Worm (Caenorhabditis elegans) whole organism, L4 larva: Measurements from ENCODE around the gene K04G7.1.
A peak's percentile ranks its signal among the peaks of the same experiment; 100 is the strongest.

Experiments used
- D1046.2 ChIP-seq: fragments of 200-800 bp; sonication (Bioruptor generic); IDR thresholded peaks from 2 replicates; pipeline ENCODE4 v1.3.6; 2022; ENCODE audit warnings: missing genetic modification characterization, missing compliant biosample characterization
- F10B5.3 ChIP-seq: sonication (generic microtip); optimal IDR thresholded peaks from 2 replicates; lab custom pipeline; 2016; ENCODE audit warnings: mild to moderate bottlenecking, missing genetic modification characterization, missing compliant biosample characterization
- F26F4.8 ChIP-seq: fragments of 200-800 bp; sonication (Bioruptor generic); conservative IDR thresholded peaks from 2 replicates; pipeline ENCODE4 v1.3.6; 2022; ENCODE audit warnings: missing genetic modification characterization, missing compliant biosample characterization
- F37D6.2 ChIP-seq: sonication (generic microtip); optimal IDR thresholded peaks from 2 replicates; lab custom pipeline; 2016; ENCODE audit warnings: mild to moderate bottlenecking, missing genetic modification characterization, missing compliant biosample characterization
- F49E8.2 ChIP-seq: sonication (generic microtip); optimal IDR thresholded peaks from 2 replicates; lab custom pipeline; 2016; ENCODE audit warnings: missing compliant biosample characterization, mild to moderate bottlenecking, missing genetic modification characterization, borderline replicate concordance
- R02D3.7 ChIP-seq: fragments of 150-350 bp; sonication (generic microtip); optimal IDR thresholded peaks from 3 replicates; lab custom pipeline; 2014; ENCODE audit warnings: missing biosample characterization, missing genetic modification characterization
- T20F7.1 ChIP-seq: fragments of 200-800 bp; sonication (Bioruptor generic); optimal IDR thresholded peaks from 2 replicates; lab custom pipeline; 2018; ENCODE audit warnings: mild to moderate bottlenecking, missing genetic modification characterization, missing compliant biosample characterization
- T26A8.4 ChIP-seq: fragments of 200-800 bp; sonication (Bioruptor generic); IDR thresholded peaks from 2 replicates; pipeline ENCODE4 v1.3.6; 2022; ENCODE audit warnings: missing genetic modification characterization, missing compliant biosample characterization
- Y105C5A.15 ChIP-seq: fragments of 200-800 bp; sonication (Bioruptor generic); IDR thresholded peaks from 2 replicates; pipeline ENCODE4 v1.3.6; 2022; ENCODE audit warnings: missing genetic modification characterization, missing compliant biosample characterization
- ZK546.5 ChIP-seq, 2 experiments: sonication (generic microtip); optimal IDR thresholded peaks; 2 replicates each; lab custom pipeline; 2017; ENCODE audit warnings: missing biosample characterization in 2 of 2, missing genetic modification characterization in 2 of 2
- aly-2 ChIP-seq: sonication (generic microtip); optimal IDR thresholded peaks from 2 replicates; lab custom pipeline; 2018; ENCODE audit warnings: missing biosample characterization, missing genetic modification characterization
- cey-2 ChIP-seq: sonication (generic microtip); optimal IDR thresholded peaks from 3 replicates; lab custom pipeline; 2017; ENCODE audit warnings: missing genetic modification characterization, mild to moderate bottlenecking, missing compliant biosample characterization, antibody characterized with exemption, borderline replicate concordance; ENCODE audit not compliant: insufficient read depth
- daf-12 ChIP-seq: fragments of 150-350 bp; optimal IDR thresholded peaks from 2 replicates; lab custom pipeline; 2014; ENCODE audit warnings: missing biosample characterization, missing genetic modification reagents, missing genetic modification characterization
- daf-16 ChIP-seq, 3 experiments: sonication (generic microtip); optimal IDR thresholded peaks; 2 replicates each; lab custom pipeline; 2016 to 2017; ENCODE audit warnings: missing genetic modification characterization in 3 of 3, missing genetic modification reagents in 3 of 3, mild to moderate bottlenecking in 2 of 3, missing compliant biosample characterization in 2 of 3, missing biosample characterization in 1 of 3, moderate library complexity in 1 of 3
- daf-19 ChIP-seq: fragments of 200-800 bp; sonication (Bioruptor generic); conservative IDR thresholded peaks from 2 replicates; pipeline ENCODE4 v1.3.6; 2022; ENCODE audit warnings: missing genetic modification characterization, missing compliant biosample characterization
- dmd-6 ChIP-seq: fragments of 200-800 bp; sonication (Bioruptor generic); IDR thresholded peaks from 2 replicates; pipeline ENCODE4 v1.3.6; 2022; ENCODE audit warnings: missing genetic modification reagents, missing genetic modification characterization, missing compliant biosample characterization
- dmd-8 ChIP-seq: fragments of 200-800 bp; sonication (Bioruptor generic); IDR thresholded peaks from 2 replicates; pipeline ENCODE4 v1.3.6; 2022; ENCODE audit warnings: missing genetic modification characterization, missing compliant biosample characterization
- dpl-1 ChIP-seq: fragments of 150-350 bp; optimal IDR thresholded peaks from 2 replicates; lab custom pipeline; 2014; ENCODE audit warnings: missing biosample characterization, missing genetic modification reagents, missing genetic modification characterization
- duxl-1 ChIP-seq: sonication (generic microtip); optimal IDR thresholded peaks from 2 replicates; lab custom pipeline; 2016; ENCODE audit warnings: mild to moderate bottlenecking, missing genetic modification characterization, moderate library complexity, missing compliant biosample characterization; ENCODE audit not compliant: poor library complexity
- egl-27 ChIP-seq: sonication (generic microtip); optimal IDR thresholded peaks from 3 replicates; lab custom pipeline; 2017; ENCODE audit warnings: missing biosample characterization, missing genetic modification reagents, missing genetic modification characterization
- egl-43 ChIP-seq: fragments of 200-800 bp; sonication (Bioruptor generic); IDR thresholded peaks from 2 replicates; pipeline ENCODE4 v1.3.6; 2022; ENCODE audit warnings: missing genetic modification reagents, missing genetic modification characterization, missing compliant biosample characterization
- fkh-10 ChIP-seq: fragments of 150-350 bp; optimal IDR thresholded peaks from 2 replicates; lab custom pipeline; 2014; ENCODE audit warnings: missing biosample characterization, missing genetic modification reagents, missing genetic modification characterization
- gei-8 ChIP-seq: fragments of 200-800 bp; sonication (Bioruptor generic); optimal IDR thresholded peaks from 2 replicates; lab custom pipeline; 2018; ENCODE audit warnings: mild to moderate bottlenecking, missing genetic modification characterization, missing compliant biosample characterization
- hlh-11 ChIP-seq: fragments of 200-800 bp; sonication (Bioruptor generic); optimal IDR thresholded peaks from 2 replicates; lab custom pipeline; 2018; ENCODE audit warnings: mild to moderate bottlenecking, missing genetic modification characterization, missing compliant biosample characterization
- lim-7 ChIP-seq: fragments of 200-800 bp; sonication (Bioruptor generic); IDR thresholded peaks from 2 replicates; pipeline ENCODE4 v1.3.6; 2022; ENCODE audit warnings: missing genetic modification characterization, missing compliant biosample characterization
- lin-1 ChIP-seq: fragments of 200-800 bp; sonication (Bioruptor generic); IDR thresholded peaks from 2 replicates; pipeline ENCODE4 v1.3.6; 2022; ENCODE audit warnings: missing genetic modification reagents, missing genetic modification characterization, missing compliant biosample characterization
- lin-13 ChIP-seq: fragments of 150-350 bp; optimal IDR thresholded peaks from 2 replicates; lab custom pipeline; 2014; ENCODE audit warnings: missing biosample characterization, missing genetic modification reagents, missing genetic modification characterization
- lin-38 ChIP-seq: fragments of 200-800 bp; sonication (Bioruptor generic); IDR thresholded peaks from 2 replicates; pipeline ENCODE4 v1.3.6; 2022; ENCODE audit warnings: missing genetic modification reagents, missing genetic modification characterization, missing compliant biosample characterization
- lin-39 ChIP-seq: fragments of 150-350 bp; optimal IDR thresholded peaks from 2 replicates; lab custom pipeline; 2014; ENCODE audit warnings: missing biosample characterization, missing genetic modification reagents, missing genetic modification characterization
- madf-9 ChIP-seq: fragments of 200-800 bp; sonication (Bioruptor generic); conservative IDR thresholded peaks from 2 replicates; pipeline ENCODE4 v1.3.6; 2022; ENCODE audit warnings: missing genetic modification reagents, missing genetic modification characterization, missing compliant biosample characterization
- mdt-29 ChIP-seq: fragments of 200-800 bp; sonication (Bioruptor generic); IDR thresholded peaks from 2 replicates; pipeline ENCODE4 v1.3.6; 2022; ENCODE audit warnings: missing genetic modification reagents, missing genetic modification characterization, missing compliant biosample characterization
- mes-2 ChIP-seq: sonication (generic microtip); optimal IDR thresholded peaks from 2 replicates; lab custom pipeline; 2016; ENCODE audit warnings: missing genotype, mild to moderate bottlenecking, missing genetic modification characterization, missing compliant biosample characterization; ENCODE audit not compliant: poor library complexity, severe bottlenecking
- mxl-2 ChIP-seq: fragments of 200-800 bp; sonication (Bioruptor generic); conservative IDR thresholded peaks from 2 replicates; pipeline ENCODE4 v1.3.6; 2022; ENCODE audit warnings: missing genetic modification reagents, missing genetic modification characterization, missing compliant biosample characterization
- nhr-10 ChIP-seq: fragments of 150-350 bp; optimal IDR thresholded peaks from 2 replicates; lab custom pipeline; 2014; ENCODE audit warnings: missing biosample characterization, missing genetic modification characterization
- nhr-11 ChIP-seq: fragments of 150-350 bp; optimal IDR thresholded peaks from 2 replicates; lab custom pipeline; 2014; ENCODE audit warnings: missing biosample characterization, missing genetic modification characterization
- nhr-237 ChIP-seq: sonication (generic microtip); optimal IDR thresholded peaks from 2 replicates; lab custom pipeline; 2017; ENCODE audit warnings: missing biosample characterization, missing genetic modification characterization
- nhr-28 ChIP-seq: fragments of 150-350 bp; optimal IDR thresholded peaks from 2 replicates; lab custom pipeline; 2014; ENCODE audit warnings: missing biosample characterization, missing genetic modification characterization
- nhr-42 ChIP-seq: fragments of 200-800 bp; sonication (Bioruptor generic); IDR thresholded peaks from 2 replicates; pipeline ENCODE4 v1.3.6; 2022; ENCODE audit warnings: missing genetic modification characterization, missing compliant biosample characterization
- nhr-48 ChIP-seq: sonication (generic microtip); optimal IDR thresholded peaks from 2 replicates; lab custom pipeline; 2016; ENCODE audit warnings: mild to moderate bottlenecking, missing genetic modification characterization, missing compliant biosample characterization
- pha-4 ChIP-seq, 2 experiments: fragments of 150-350 bp in 1 of 2; fragments of 200-800 bp in 1 of 2; sonication (Bioruptor generic) in 1 of 2; IDR thresholded peaks in 1 of 2; optimal IDR thresholded peaks in 1 of 2; 2 replicates each; pipeline versions ENCODE4 v1.3.6 to Lab custom; 2014 to 2022; ENCODE audit warnings: missing genetic modification characterization in 2 of 2, missing genetic modification reagents in 2 of 2, missing biosample characterization in 1 of 2, missing compliant biosample characterization in 1 of 2
- saeg-2 ChIP-seq: fragments of 200-800 bp; sonication (Bioruptor generic); IDR thresholded peaks from 2 replicates; pipeline ENCODE4 v1.3.6; 2022; ENCODE audit warnings: missing genetic modification reagents, missing genetic modification characterization, missing compliant biosample characterization
- sdz-12 ChIP-seq: fragments of 200-800 bp; sonication (Bioruptor generic); optimal IDR thresholded peaks from 2 replicates; lab custom pipeline; 2018; ENCODE audit warnings: mild to moderate bottlenecking, missing genetic modification characterization, missing compliant biosample characterization
- set-16 ChIP-seq: fragments of 200-800 bp; sonication (Bioruptor generic); IDR thresholded peaks from 2 replicates; pipeline ENCODE4 v1.3.6; 2022; ENCODE audit warnings: missing genetic modification reagents, missing genetic modification characterization, missing compliant biosample characterization
- snpc-1.2 ChIP-seq: fragments of 200-800 bp; sonication (Bioruptor generic); IDR thresholded peaks from 2 replicates; pipeline ENCODE4 v1.3.6; 2022; ENCODE audit warnings: missing genetic modification reagents, missing genetic modification characterization, missing compliant biosample characterization
- spr-1 ChIP-seq: sonication (generic microtip); optimal IDR thresholded peaks from 2 replicates; lab custom pipeline; 2016; ENCODE audit warnings: mild to moderate bottlenecking, missing genetic modification characterization, missing compliant biosample characterization
- spr-3 ChIP-seq: fragments of 200-800 bp; sonication (Bioruptor generic); optimal IDR thresholded peaks from 2 replicates; lab custom pipeline; 2018; ENCODE audit warnings: mild to moderate bottlenecking, missing genetic modification characterization, missing compliant biosample characterization
- tra-1 ChIP-seq: fragments of 200-800 bp; sonication (Bioruptor generic); IDR thresholded peaks from 2 replicates; pipeline ENCODE4 v1.3.6; 2022; ENCODE audit warnings: missing genetic modification reagents, missing genetic modification characterization, missing compliant biosample characterization
- unc-130 ChIP-seq: sonication (generic microtip); optimal IDR thresholded peaks from 2 replicates; lab custom pipeline; 2016; ENCODE audit warnings: missing genetic modification reagents, missing genetic modification characterization, missing compliant biosample characterization
- unc-39 ChIP-seq: sonication (generic microtip); optimal IDR thresholded peaks from 2 replicates; lab custom pipeline; 2017; ENCODE audit warnings: missing biosample characterization, missing genetic modification characterization
- vab-7 ChIP-seq: fragments of 200-800 bp; sonication (Bioruptor generic); IDR thresholded peaks from 2 replicates; pipeline ENCODE4 v1.3.6; 2022; ENCODE audit warnings: missing genetic modification reagents, missing genetic modification characterization, missing compliant biosample characterization
- zip-11 ChIP-seq: fragments of 200-800 bp; sonication (Bioruptor generic); IDR thresholded peaks from 2 replicates; pipeline ENCODE4 v1.3.6; 2022; ENCODE audit warnings: missing genetic modification characterization, missing compliant biosample characterization

Gene K04G7.1

ce11 chrIII:7184022-7184421 lies 21.5 kb downstream of the K04G7.1 start, which contains the start of gene yju-2 (continued):
- no peak for TF ChIP-seq pha-4 (GFP tag; IDR thresholded peaks at IDR 0.05; lab: Robert Waterston, UW)
- peak; percentile 3 for TF ChIP-seq pha-4 (tag; optimal IDR thresholded peaks at IDR 0.05; lab: Kevin White, UChicago)
- TF ChIP-seq daf-12 (tag; lab: Kevin White, UChicago): no peak
- TF ChIP-seq fkh-10: peak; percentile 2
- peak; percentile 39 for TF ChIP-seq nhr-11 (tag; lab: Kevin White, UChicago)
- no peak for TF ChIP-seq dmd-6 (GFP tag; lab: Robert Waterston, UW)
- TF ChIP-seq T26A8.4 (GFP tag; lab: Robert Waterston, UW): no peak
- TF ChIP-seq lin-39: no peak
- no peak for TF ChIP-seq lin-1 (GFP tag; lab: Robert Waterston, UW)
- TF ChIP-seq hlh-11 (tag; lab: Kevin White, UChicago): no peak
- TF ChIP-seq nhr-10 (tag; lab: Kevin White, UChicago): no peak
- no peak for TF ChIP-seq R02D3.7
- TF ChIP-seq D1046.2 (GFP tag; lab: Robert Waterston, UW): no peak
- no peak for TF ChIP-seq dmd-8 (GFP tag; lab: Robert Waterston, UW)
- TF ChIP-seq mxl-2: no peak
- no peak for TF ChIP-seq lim-7 (GFP tag; lab: Robert Waterston, UW)
- no peak for TF ChIP-seq saeg-2 (GFP tag; lab: Robert Waterston, UW)
- TF ChIP-seq F10B5.3 (tag; lab: Kevin White, UChicago): no peak
- no peak for TF ChIP-seq zip-11
- TF ChIP-seq gei-8 (GFP tag; lab: Kevin White, UChicago): no peak
- no peak for TF ChIP-seq ZK546.5 (tag; optimal IDR thresholded peaks at IDR 0.05; lab: Kevin White, UChicago)
- no peak for TF ChIP-seq madf-9
- TF ChIP-seq cey-2: no peak
- TF ChIP-seq nhr-48: no peak
- no peak for TF ChIP-seq snpc-1.2 (GFP tag; lab: Robert Waterston, UW)
- peak; percentile 55 for TF ChIP-seq dpl-1
- no peak for TF ChIP-seq vab-7 (GFP tag; lab: Robert Waterston, UW)
- no peak for TF ChIP-seq tra-1 (GFP tag; lab: Robert Waterston, UW)
- TF ChIP-seq daf-19 (GFP tag; lab: Robert Waterston, UW): no peak
- peak; percentile 89 for TF ChIP-seq mes-2 (tag; lab: Kevin White, UChicago)
- TF ChIP-seq lin-38 (GFP tag; lab: Robert Waterston, UW): peak; percentile 86
- TF ChIP-seq egl-43 (GFP tag; lab: Robert Waterston, UW): no peak
- no peak for TF ChIP-seq spr-3 (GFP tag; lab: Kevin White, UChicago)
- no peak for TF ChIP-seq nhr-42 (GFP tag; lab: Robert Waterston, UW)
- TF ChIP-seq F26F4.8 (GFP tag; lab: Robert Waterston, UW): no peak
- TF ChIP-seq T20F7.1 (GFP tag; lab: Kevin White, UChicago): peak; percentile 62
- TF ChIP-seq lin-13 (GFP tag; lab: Kevin White, UChicago): peak; percentile 72
- TF ChIP-seq spr-1 (tag; lab: Kevin White, UChicago): no peak
- TF ChIP-seq F49E8.2 (tag; lab: Kevin White, UChicago): no peak
- TF ChIP-seq sdz-12: no peak
- TF ChIP-seq unc-130 (GFP tag; lab: Kevin White, UChicago): peak; percentile 8
- peak; percentile 11 for TF ChIP-seq nhr-28 (tag; lab: Kevin White, UChicago)
- no peak for TF ChIP-seq Y105C5A.15 (GFP tag; lab: Robert Waterston, UW)
- no peak for TF ChIP-seq unc-39 (tag; lab: Kevin White, UChicago)
- no peak for TF ChIP-seq aly-2 (tag; lab: Kevin White, UChicago)
- no peak for TF ChIP-seq nhr-237 (tag; lab: Kevin White, UChicago)
- no peak for TF ChIP-seq duxl-1 (tag; lab: Kevin White, UChicago)
- no peak for TF ChIP-seq mdt-29 (GFP tag; lab: Robert Waterston, UW)
- TF ChIP-seq F37D6.2: no peak
- no peak for TF ChIP-seq egl-27 (tag; lab: Kevin White, UChicago)
- no peak for TF ChIP-seq set-16 (GFP tag; lab: Robert Waterston, UW)
- no peak for TF ChIP-seq daf-16 (GFP tag; optimal IDR thresholded peaks at IDR 0.05; lab: Kevin White, UChicago)
- TF ChIP-seq daf-16 (tag; optimal IDR thresholded peaks at IDR 0.05; lab: Kevin White, UChicago): peak; percentile 66
